Fruit fly (Drosophila melanogaster): ENCODE results near the gene Teh1.
A peak's percentile ranks its signal among the peaks of the same experiment; 100 is the strongest.

Teh1 gene

dm6 chr3R:9800644-9801330 is 67.1 kb downstream of the Teh1 start, which contains the start of the genes CG9467 and CG8526:
CG9467 (minus strand) TSS chr3R:9801026.
CG8526 (plus strand) TSS chr3R:9801280.
- TF ChIP-seq bab1 (GFP tag; optimal IDR thresholded peaks at IDR 0.05), result peak; percentile 59
- TF ChIP-seq CG14711 (tag; optimal IDR thresholded peaks at IDR 0.05), result peak; percentile 66
- TF ChIP-seq CG11617 (GFP tag; optimal IDR thresholded peaks at IDR 0.05), result peak; percentile 73
- peak; percentile 37 for TF ChIP-seq Clk (GFP tag; optimal IDR thresholded peaks at IDR 0.05)
- TF ChIP-seq CG33017 (tag; optimal IDR thresholded peaks at IDR 0.05), result no peak
- no peak for TF ChIP-seq kay (GFP tag; ENCODE audit: borderline replicate concordance)
- TF ChIP-seq tj (GFP tag; optimal IDR thresholded peaks at IDR 0.05), result peak; percentile 61
- TF ChIP-seq CG5204 (GFP tag; optimal IDR thresholded peaks at IDR 0.05), result no peak
- peak; percentile 82 for TF ChIP-seq toe (GFP tag; optimal IDR thresholded peaks at IDR 0.05)
- peak; percentile 63 for TF ChIP-seq Mnt (GFP tag; optimal IDR thresholded peaks at IDR 0.05)
- TF ChIP-seq cic (GFP tag; optimal IDR thresholded peaks at IDR 0.05), result no peak
- peak; percentile 60 for TF ChIP-seq CG12768 (GFP tag; optimal IDR thresholded peaks at IDR 0.05)
- peak; percentile 66 for TF ChIP-seq Crg-1 (GFP tag; optimal IDR thresholded peaks at IDR 0.05)
- TF ChIP-seq Hr96 (GFP tag; optimal IDR thresholded peaks at IDR 0.05), result no peak
- TF ChIP-seq CG7045 (GFP tag; optimal IDR thresholded peaks at IDR 0.05), result peak; percentile 64
- peak; percentile 85 for TF ChIP-seq ovo (GFP tag; optimal IDR thresholded peaks at IDR 0.05)
- TF ChIP-seq CG7101 (tag; optimal IDR thresholded peaks at IDR 0.05), result peak; percentile 68
- TF ChIP-seq CG1620 (GFP tag; optimal IDR thresholded peaks at IDR 0.05), result peak; percentile 63
- peak; percentile 65 for TF ChIP-seq pad (GFP tag; optimal IDR thresholded peaks at IDR 0.05)

- peak; percentile 25 for TF ChIP-seq Mnt (GFP tag; optimal IDR thresholded peaks at IDR 0.05)
- TF ChIP-seq CG11617 (GFP tag; optimal IDR thresholded peaks at IDR 0.05), result peak; percentile 26
- TF ChIP-seq CG7101 (tag; optimal IDR thresholded peaks at IDR 0.05), result peak; percentile 37
- TF ChIP-seq tj (GFP tag; optimal IDR thresholded peaks at IDR 0.05), result peak; percentile 29
- TF ChIP-seq CG14711 (tag; optimal IDR thresholded peaks at IDR 0.05), result peak; percentile 45
- TF ChIP-seq Clk (GFP tag; optimal IDR thresholded peaks at IDR 0.05), result no peak
- TF ChIP-seq Hr96 (GFP tag; optimal IDR thresholded peaks at IDR 0.05), result no peak
- peak; percentile 4 for TF ChIP-seq bab1 (GFP tag; optimal IDR thresholded peaks at IDR 0.05)
- peak; percentile 28 for TF ChIP-seq CG33017 (tag; optimal IDR thresholded peaks at IDR 0.05)
Observed at dm6 chr3R:9793018-9793417, 74.9 kb downstream of the Teh1 start, which contains the start of gene CG8516. CG8516 (plus strand) TSS chr3R:9793295.

DNA sequence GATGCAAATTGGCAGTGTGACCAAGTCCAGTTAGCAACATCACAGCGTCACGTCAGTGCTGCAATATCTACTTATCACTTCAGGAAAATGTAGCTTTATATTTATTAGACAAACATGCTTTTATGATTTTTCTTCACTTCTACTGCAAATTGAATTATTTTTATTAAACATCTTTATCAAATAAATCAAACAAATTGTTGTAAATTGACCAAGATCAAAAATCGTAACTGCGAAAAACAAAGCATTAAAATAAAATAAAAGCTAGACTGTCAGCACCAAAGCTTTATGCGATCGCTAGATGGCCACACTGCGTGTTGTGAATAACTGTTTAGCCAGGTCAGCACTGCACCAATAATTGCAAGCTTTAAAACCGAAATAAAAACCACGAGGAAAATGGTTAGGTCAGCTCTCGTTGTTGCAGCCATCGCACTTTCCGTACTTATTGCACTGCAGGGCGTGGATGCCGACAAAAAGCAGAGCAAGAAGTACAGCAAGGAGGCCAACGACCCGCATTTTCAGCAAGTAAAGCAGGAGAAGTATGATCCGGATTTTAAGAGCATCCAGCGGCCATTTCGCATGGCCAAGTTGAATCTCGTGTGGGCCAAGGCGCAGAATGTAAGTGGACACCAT is 76.6 kb downstream of the Teh1 start, which contains the start of the genes CG12945 and CG8507:
Gene CG12945 (minus strand): TSS at position 45 of the 630 bp plus-strand sequence.
Gene CG8507 (plus strand): TSS at position 307 of the 630 bp plus-strand sequence.
- peak; percentile 56 for TF ChIP-seq CG11617 (GFP tag; optimal IDR thresholded peaks at IDR 0.05)
- peak; percentile 44 for TF ChIP-seq cic (GFP tag; optimal IDR thresholded peaks at IDR 0.05)
- no peak for TF ChIP-seq kay (GFP tag; ENCODE audit: borderline replicate concordance)
- peak; percentile 72 for TF ChIP-seq ovo (GFP tag; optimal IDR thresholded peaks at IDR 0.05)
- TF ChIP-seq tj (GFP tag; optimal IDR thresholded peaks at IDR 0.05), result peak; percentile 97
- peak; percentile 72 for TF ChIP-seq CG1620 (GFP tag; optimal IDR thresholded peaks at IDR 0.05)
- TF ChIP-seq CG7101 (tag; optimal IDR thresholded peaks at IDR 0.05), result peak; percentile 65
- TF ChIP-seq CG14711 (tag; optimal IDR thresholded peaks at IDR 0.05), result peak; percentile 50
- peak; percentile 74 for TF ChIP-seq Crg-1 (GFP tag; optimal IDR thresholded peaks at IDR 0.05)
- TF ChIP-seq pad (GFP tag; optimal IDR thresholded peaks at IDR 0.05), result peak; percentile 55
- TF ChIP-seq cnc (optimal IDR thresholded peaks at IDR 0.05), result no peak
- no peak for TF ChIP-seq CG5204 (GFP tag; optimal IDR thresholded peaks at IDR 0.05)
- peak; percentile 79 for TF ChIP-seq bab1 (GFP tag; optimal IDR thresholded peaks at IDR 0.05)
- TF ChIP-seq Mnt (GFP tag; optimal IDR thresholded peaks at IDR 0.05), result peak; percentile 41
- peak; percentile 52 for TF ChIP-seq CG12768 (GFP tag; optimal IDR thresholded peaks at IDR 0.05)
- TF ChIP-seq CG33017 (tag; optimal IDR thresholded peaks at IDR 0.05), result peak; percentile 53
- no peak for TF ChIP-seq Clk (GFP tag; optimal IDR thresholded peaks at IDR 0.05)

DNA sequence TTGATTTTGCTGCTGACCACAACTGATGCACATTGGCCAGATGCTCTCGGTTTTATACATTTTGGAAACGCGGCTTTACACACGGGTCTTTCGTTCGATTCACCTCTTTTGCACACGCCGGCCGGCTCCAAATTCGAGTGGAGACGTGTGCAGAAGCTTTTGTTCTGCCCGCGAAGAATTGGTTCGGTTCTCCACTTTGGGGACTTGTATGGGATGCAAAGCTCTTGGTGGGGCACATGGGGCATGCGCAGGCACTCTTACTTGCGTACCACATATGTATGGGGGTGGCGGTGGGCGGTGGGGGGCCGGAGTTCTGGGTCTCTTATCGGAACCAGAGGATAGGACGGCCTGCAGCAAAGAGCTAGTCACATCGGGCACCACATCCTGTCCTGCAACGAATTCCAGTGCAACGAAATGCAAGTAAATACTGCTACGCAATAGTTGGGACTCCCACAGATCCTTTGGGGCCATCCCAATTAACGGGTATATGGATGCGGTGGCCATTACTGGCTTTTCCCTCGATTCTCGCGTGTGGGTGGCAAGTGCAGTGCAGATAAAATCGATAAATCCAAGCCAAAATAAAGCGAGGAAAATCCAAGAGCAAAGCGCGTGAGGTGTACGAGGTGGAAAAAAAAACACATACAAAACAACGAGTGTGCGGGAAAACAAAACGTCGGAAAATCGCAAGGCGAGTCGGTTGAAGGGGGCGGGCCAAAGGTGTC is 83.4 kb downstream of the Teh1 start, which contains the start of the genes MtnA and CG8500:
Gene MtnA (minus strand): TSS at position 30 of the 722 bp plus-strand sequence.
Gene CG8500 (plus strand): TSS at position 313 of the 722 bp plus-strand sequence.
- TF ChIP-seq cnc (optimal IDR thresholded peaks at IDR 0.05), result no peak
- no peak for TF ChIP-seq CG14711 (tag; optimal IDR thresholded peaks at IDR 0.05)
- peak; percentile 27 for TF ChIP-seq CG7101 (tag; optimal IDR thresholded peaks at IDR 0.05)
- TF ChIP-seq pad (GFP tag; optimal IDR thresholded peaks at IDR 0.05), result peak; percentile 3
- peak; percentile 60 for TF ChIP-seq cic (GFP tag; optimal IDR thresholded peaks at IDR 0.05)
- TF ChIP-seq Mnt (GFP tag; optimal IDR thresholded peaks at IDR 0.05), result peak; percentile 51
- TF ChIP-seq CG11617 (GFP tag; optimal IDR thresholded peaks at IDR 0.05), result no peak
- TF ChIP-seq toe (GFP tag; optimal IDR thresholded peaks at IDR 0.05), result no peak
- TF ChIP-seq bab1 (GFP tag; optimal IDR thresholded peaks at IDR 0.05), result peak; percentile 67

DNA sequence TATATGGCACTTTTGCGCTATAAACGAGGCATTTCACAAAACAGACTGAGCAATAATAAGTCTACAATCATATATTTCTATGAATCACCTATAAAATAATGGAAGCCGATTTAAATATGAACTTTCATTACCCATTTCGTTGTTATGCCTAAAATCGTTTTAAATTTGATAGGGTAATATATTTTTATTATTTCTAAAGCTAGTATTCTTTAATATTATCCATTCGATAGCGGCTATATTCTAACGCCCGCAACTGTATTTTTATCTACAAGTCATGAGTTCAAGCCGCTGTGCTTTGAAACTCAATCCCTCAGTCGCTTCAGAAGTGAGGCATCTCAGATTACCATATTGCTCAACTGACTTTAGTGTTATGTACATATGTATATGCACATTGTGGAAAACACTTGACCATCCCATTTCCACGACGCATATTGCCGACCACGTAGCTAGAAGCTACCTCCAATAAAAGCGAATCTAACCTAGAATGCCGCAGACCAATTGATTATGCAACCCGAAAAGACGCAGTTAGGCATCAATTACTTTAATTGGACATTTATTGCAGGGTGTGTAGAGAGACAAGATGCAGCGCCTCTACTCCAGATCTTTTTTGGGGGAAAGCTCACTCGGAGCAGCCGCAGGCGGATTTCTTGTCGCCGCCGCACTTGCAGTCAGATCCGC is 84.5 kb downstream of the Teh1 start:
- TF ChIP-seq CG7045 (GFP tag; optimal IDR thresholded peaks at IDR 0.05) (no peak), CG7101 (tag; optimal IDR thresholded peaks at IDR 0.05) (peak; percentile 16), CG14711 (tag; optimal IDR thresholded peaks at IDR 0.05) (peak; percentile 18), tj (GFP tag; optimal IDR thresholded peaks at IDR 0.05) (no peak), cnc (optimal IDR thresholded peaks at IDR 0.05) (no peak), bab1 (GFP tag; optimal IDR thresholded peaks at IDR 0.05) (peak; percentile 62), CG33017 (tag; optimal IDR thresholded peaks at IDR 0.05) (peak; percentile 37), ovo (GFP tag; optimal IDR thresholded peaks at IDR 0.05) (peak; percentile 0)

Measured in whole organism, adult.